Fruit fly (Drosophila melanogaster): ENCODE data around the gene CG5895.

The CG5895 gene

dm6 chr3L:16035185-16035584 is at the start of gene CG5895:
TSS of gene CG5895 (plus strand) at chr3L:16035485.
- TF ChIP-seq D1 (tag; optimal IDR thresholded peaks at IDR 0.05) (no peak), CG10348 (GFP tag; IDR thresholded peaks at IDR 0.05) (no peak), rn (GFP tag; IDR thresholded peaks at IDR 0.05) (no peak), Ets98B (GFP tag; IDR thresholded peaks at IDR 0.05) (no peak), CG14655 (GFP tag; optimal IDR thresholded peaks at IDR 0.05) (no peak), CG12605 (GFP tag; IDR thresholded peaks at IDR 0.05) (no peak), CG4496 (GFP tag; IDR thresholded peaks at IDR 0.05) (no peak), Snoo (tag; optimal IDR thresholded peaks at IDR 0.05) (no peak), Pif1B (GFP tag; optimal IDR thresholded peaks at IDR 0.05) (no peak), CG15710 (tag; optimal IDR thresholded peaks at IDR 0.05) (no peak), CG8159 (tag; optimal IDR thresholded peaks at IDR 0.05) (no peak), CG8301 (tag; optimal IDR thresholded peaks at IDR 0.05) (no peak), CG9948 (tag; optimal IDR thresholded peaks at IDR 0.05) (no peak), CG34367 (tag; optimal IDR thresholded peaks at IDR 0.05) (no peak), Pif1A (GFP tag; optimal IDR thresholded peaks at IDR 0.05) (no peak)

dm6 chr3L:15987635-15988034 is 47.6 kb upstream of the CG5895 start, which contains the start of gene PolD1:
TSS of gene PolD1 (minus strand) at chr3L:15987815.
- no peak for TF ChIP-seq gl (tag; optimal IDR thresholded peaks at IDR 0.05)
- TF ChIP-seq CG8159 (tag; optimal IDR thresholded peaks at IDR 0.05): no peak

- TF ChIP-seq gl (tag; optimal IDR thresholded peaks at IDR 0.05): peak; percentile 2
- peak; percentile 28 for TF ChIP-seq Snoo (tag; optimal IDR thresholded peaks at IDR 0.05)
- TF ChIP-seq Ets98B (GFP tag; IDR thresholded peaks at IDR 0.05): peak; percentile 7; the same call in 1 of the 2 replicates
- TF ChIP-seq CG12605 (GFP tag; IDR thresholded peaks at IDR 0.05): no peak
- no peak for TF ChIP-seq CG15710 (tag; optimal IDR thresholded peaks at IDR 0.05)
- no peak for TF ChIP-seq CG17806 (tag; optimal IDR thresholded peaks at IDR 0.05)
Measured at dm6 chr3L:15988039-15988546, 47.2 kb upstream of the CG5895 start, which contains the start of gene Hip14. TSS of gene Hip14 (plus strand) at chr3L:15988236.

dm6 chr3L:15996019-15996418 is 39.3 kb upstream of the CG5895 start:
- TF ChIP-seq D1 (tag; optimal IDR thresholded peaks at IDR 0.05): no peak

- TF ChIP-seq CG17806 (tag; optimal IDR thresholded peaks at IDR 0.05) (no peak), Pif1B (GFP tag; optimal IDR thresholded peaks at IDR 0.05) (no peak), Ets98B (GFP tag; IDR thresholded peaks at IDR 0.05) (no peak), CG4496 (GFP tag; IDR thresholded peaks at IDR 0.05) (no peak), CG8159 (tag; optimal IDR thresholded peaks at IDR 0.05) (no peak), CG15710 (tag; optimal IDR thresholded peaks at IDR 0.05) (no peak), rn (GFP tag; IDR thresholded peaks at IDR 0.05) (no peak), EcR (GFP tag; optimal IDR thresholded peaks at IDR 0.05) (no peak), CG13204 (GFP tag; optimal IDR thresholded peaks at IDR 0.05) (no peak), Pif1A (GFP tag; optimal IDR thresholded peaks at IDR 0.05) (no peak), CG34367 (tag; optimal IDR thresholded peaks at IDR 0.05) (no peak), CG10348 (GFP tag; IDR thresholded peaks at IDR 0.05) (no peak), CG8301 (tag; optimal IDR thresholded peaks at IDR 0.05) (no peak), Snoo (tag; optimal IDR thresholded peaks at IDR 0.05) (no peak), fd96Ca (GFP tag; IDR thresholded peaks at IDR 0.05) (no peak), CG32121 (GFP tag; IDR thresholded peaks at IDR 0.05) (no peak), CG9948 (tag; optimal IDR thresholded peaks at IDR 0.05) (no peak), CG14655 (GFP tag; optimal IDR thresholded peaks at IDR 0.05) (no peak)
Measured at dm6 chr3L:15998217-15998616, 37.1 kb upstream of the CG5895 start.

dm6 chr3L:15999358-16000005 is 35.8 kb upstream of the CG5895 start:
- TF ChIP-seq CG17806 (tag; optimal IDR thresholded peaks at IDR 0.05) (peak; percentile 3), CG9948 (tag; optimal IDR thresholded peaks at IDR 0.05) (no peak), CG34367 (tag; optimal IDR thresholded peaks at IDR 0.05) (no peak)

- TF ChIP-seq CG15710 (tag; optimal IDR thresholded peaks at IDR 0.05): peak; percentile 27
- TF ChIP-seq CG4496 (GFP tag; IDR thresholded peaks at IDR 0.05): no peak; the same call in 2 of the 3 replicates
- peak; percentile 30; the same call in 1 of the 2 replicates for TF ChIP-seq CG12605 (GFP tag; IDR thresholded peaks at IDR 0.05)
- peak; percentile 88 for TF ChIP-seq CG32121 (GFP tag; IDR thresholded peaks at IDR 0.05)
- no peak for TF ChIP-seq D1 (tag; optimal IDR thresholded peaks at IDR 0.05)
- TF ChIP-seq CG14655 (GFP tag; optimal IDR thresholded peaks at IDR 0.05): peak; percentile 74
- TF ChIP-seq CG9948 (tag; optimal IDR thresholded peaks at IDR 0.05): no peak
- no peak for TF ChIP-seq gl (tag; optimal IDR thresholded peaks at IDR 0.05)
- peak; percentile 60; the same call in 1 of the 2 replicates for TF ChIP-seq CG10348 (GFP tag; IDR thresholded peaks at IDR 0.05)
- TF ChIP-seq Ets98B (GFP tag; IDR thresholded peaks at IDR 0.05): peak; percentile 77
- no peak for TF ChIP-seq Pif1B (GFP tag; optimal IDR thresholded peaks at IDR 0.05)
- no peak for TF ChIP-seq CG34367 (tag; optimal IDR thresholded peaks at IDR 0.05)
- peak; percentile 73 for TF ChIP-seq CG8301 (tag; optimal IDR thresholded peaks at IDR 0.05)
- no peak for TF ChIP-seq EcR (GFP tag; optimal IDR thresholded peaks at IDR 0.05)
- TF ChIP-seq CG13204 (GFP tag; optimal IDR thresholded peaks at IDR 0.05): no peak
- TF ChIP-seq rn (GFP tag; IDR thresholded peaks at IDR 0.05): no peak
- no peak for TF ChIP-seq Snoo (tag; optimal IDR thresholded peaks at IDR 0.05)
- TF ChIP-seq fd96Ca (GFP tag; IDR thresholded peaks at IDR 0.05): no peak
- peak; percentile 10 for TF ChIP-seq CG17806 (tag; optimal IDR thresholded peaks at IDR 0.05)
- no peak for TF ChIP-seq CG8159 (tag; optimal IDR thresholded peaks at IDR 0.05)
- peak; percentile 62 for TF ChIP-seq Pif1A (GFP tag; optimal IDR thresholded peaks at IDR 0.05)
Measured at dm6 chr3L:16001164-16001679, 34.1 kb upstream of the CG5895 start.

Data from whole organism, pupa.